Fruit fly (Drosophila melanogaster) S2 (cell line): ENCODE results near the gene orb2.

Source experiments
- CG8478 ChIP-seq: fragments of >200 bp; optimal IDR thresholded peaks from 2 replicates; lab custom pipeline; 2018
- CTCF ChIP-seq, 2 experiments: fragments of >200 bp; optimal IDR thresholded peaks; 2 replicates each; lab custom pipeline; 2018

DNA sequence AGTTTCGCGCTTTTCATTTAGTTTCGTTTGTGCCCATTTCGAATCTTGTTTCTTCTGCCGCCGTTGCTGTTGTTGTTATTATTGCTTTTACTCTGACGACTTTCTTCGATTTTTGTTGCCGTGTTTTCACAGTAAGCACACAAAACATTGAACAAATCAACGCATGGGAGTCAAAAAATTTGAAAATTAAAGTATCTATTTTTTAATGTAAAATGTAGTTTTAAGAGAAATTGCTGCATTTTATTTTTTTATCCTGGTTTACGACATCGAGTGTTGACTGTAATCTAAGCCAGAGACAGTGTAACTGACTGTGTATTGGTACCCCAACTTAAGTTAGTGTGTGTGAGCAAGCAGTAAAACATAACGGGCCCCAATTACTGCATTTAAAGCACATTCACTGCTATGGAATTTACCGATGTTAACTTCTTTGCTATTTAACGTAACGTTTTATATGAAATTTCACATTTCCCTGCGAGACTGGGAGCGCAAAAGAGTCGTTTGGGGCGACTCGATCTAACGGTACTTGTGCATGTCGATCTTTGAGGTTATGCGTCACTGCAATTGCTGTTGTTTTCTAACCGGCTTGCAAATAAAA, 42.0 kb upstream of the orb2 start:
- TF ChIP-seq CTCF (optimal IDR thresholded peaks at IDR 0.05; lab: Kevin White, UChicago), result no peak
- TF ChIP-seq CG8478 (lab: Kevin White, UChicago), result no peak
